Fruit fly (Drosophila melanogaster): Measurements from ENCODE around the gene CG17637.
A peak's percentile ranks its signal among the peaks of the same experiment; 100 is the strongest.

The CG17637 gene

DNA sequence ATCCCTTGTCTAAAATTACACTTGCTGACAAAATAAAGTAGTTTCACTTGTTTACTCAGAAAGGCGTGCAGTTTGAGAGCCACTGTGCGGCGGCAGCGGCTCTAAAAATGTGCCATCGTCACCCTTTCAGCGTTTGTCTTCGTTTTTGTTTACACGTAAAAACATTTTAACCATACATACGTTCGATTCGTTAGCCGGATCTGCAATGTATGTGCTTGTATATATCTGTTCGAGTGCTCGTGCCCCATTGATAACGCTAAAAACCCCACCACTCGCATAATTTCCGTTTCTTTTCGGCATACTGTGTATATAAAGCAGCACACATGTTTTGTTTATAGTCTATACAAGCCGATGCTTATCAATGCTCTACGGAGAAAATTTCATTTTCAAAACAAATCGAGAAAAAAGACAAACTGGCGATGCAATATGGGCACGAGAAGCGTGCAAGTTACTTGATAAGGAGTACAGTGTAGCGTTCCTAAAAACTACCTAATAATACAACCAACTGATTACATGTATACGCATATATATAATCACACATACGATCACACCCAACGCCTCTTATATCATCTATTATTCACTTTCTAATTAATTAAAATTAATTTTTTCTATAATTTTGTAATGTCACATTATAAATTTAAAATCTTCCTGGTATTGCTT is 12.7 kb downstream of the CG17637 start:
- TF ChIP-seq CG10348 (GFP tag; IDR thresholded peaks at IDR 0.05) (no peak), Pif1B (GFP tag; optimal IDR thresholded peaks at IDR 0.05) (no peak), CG15710 (tag; optimal IDR thresholded peaks at IDR 0.05) (peak; percentile 56), CG12605 (GFP tag; IDR thresholded peaks at IDR 0.05) (no peak; the same call in 1 of the 2 replicates), CG9948 (tag; optimal IDR thresholded peaks at IDR 0.05) (peak; percentile 13), CG34367 (tag; optimal IDR thresholded peaks at IDR 0.05) (peak; percentile 46), CG8301 (tag; optimal IDR thresholded peaks at IDR 0.05) (peak; percentile 18), CG8159 (tag; optimal IDR thresholded peaks at IDR 0.05) (peak; percentile 61), Ets98B (GFP tag; IDR thresholded peaks at IDR 0.05) (peak; percentile 36), Pif1A (GFP tag; optimal IDR thresholded peaks at IDR 0.05) (peak; percentile 8), gl (tag; optimal IDR thresholded peaks at IDR 0.05) (no peak), CG4496 (GFP tag; IDR thresholded peaks at IDR 0.05) (0 out of 3 replicates have a peak, but pooled peaks have one; percentile 39), CG14655 (GFP tag; optimal IDR thresholded peaks at IDR 0.05) (peak; percentile 52), D1 (tag; optimal IDR thresholded peaks at IDR 0.05) (no peak), CG17806 (tag; optimal IDR thresholded peaks at IDR 0.05) (peak; percentile 48), CG13204 (GFP tag; optimal IDR thresholded peaks at IDR 0.05) (no peak), Snoo (tag; optimal IDR thresholded peaks at IDR 0.05) (peak; percentile 23)

DNA sequence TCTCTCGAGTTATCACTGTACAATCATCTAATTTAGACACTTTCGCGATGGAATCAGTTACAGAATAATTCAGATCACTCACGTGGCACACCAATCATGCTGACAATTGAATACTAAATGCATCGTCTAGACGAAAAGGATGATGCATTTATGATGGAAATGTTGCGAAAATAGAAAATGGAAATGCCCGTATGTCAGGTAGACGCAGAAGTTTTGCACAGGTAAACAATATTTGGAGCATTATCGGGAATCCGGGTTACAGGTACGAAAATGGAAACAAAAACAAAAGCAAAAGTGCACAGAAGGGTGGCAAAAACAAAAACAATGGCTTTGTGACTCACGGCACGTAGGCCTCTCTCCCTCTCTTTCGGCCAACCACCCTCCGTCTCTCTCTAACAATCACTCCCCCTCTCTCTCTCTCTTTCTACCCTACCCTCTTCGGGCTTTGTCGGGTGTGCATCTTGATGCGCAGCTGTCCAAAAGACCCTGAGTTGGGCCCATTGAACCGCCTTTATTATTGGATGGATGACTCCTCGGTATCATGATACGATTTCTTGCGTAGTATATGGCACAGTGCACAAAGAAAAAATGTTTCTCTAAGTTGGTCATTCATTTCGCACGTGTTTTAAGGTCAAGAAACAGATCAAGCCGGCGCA is 13.3 kb downstream of the CG17637 start:
- TF ChIP-seq Pif1B (GFP tag; optimal IDR thresholded peaks at IDR 0.05) (no peak), EcR (GFP tag; optimal IDR thresholded peaks at IDR 0.05) (peak; percentile 98)

DNA sequence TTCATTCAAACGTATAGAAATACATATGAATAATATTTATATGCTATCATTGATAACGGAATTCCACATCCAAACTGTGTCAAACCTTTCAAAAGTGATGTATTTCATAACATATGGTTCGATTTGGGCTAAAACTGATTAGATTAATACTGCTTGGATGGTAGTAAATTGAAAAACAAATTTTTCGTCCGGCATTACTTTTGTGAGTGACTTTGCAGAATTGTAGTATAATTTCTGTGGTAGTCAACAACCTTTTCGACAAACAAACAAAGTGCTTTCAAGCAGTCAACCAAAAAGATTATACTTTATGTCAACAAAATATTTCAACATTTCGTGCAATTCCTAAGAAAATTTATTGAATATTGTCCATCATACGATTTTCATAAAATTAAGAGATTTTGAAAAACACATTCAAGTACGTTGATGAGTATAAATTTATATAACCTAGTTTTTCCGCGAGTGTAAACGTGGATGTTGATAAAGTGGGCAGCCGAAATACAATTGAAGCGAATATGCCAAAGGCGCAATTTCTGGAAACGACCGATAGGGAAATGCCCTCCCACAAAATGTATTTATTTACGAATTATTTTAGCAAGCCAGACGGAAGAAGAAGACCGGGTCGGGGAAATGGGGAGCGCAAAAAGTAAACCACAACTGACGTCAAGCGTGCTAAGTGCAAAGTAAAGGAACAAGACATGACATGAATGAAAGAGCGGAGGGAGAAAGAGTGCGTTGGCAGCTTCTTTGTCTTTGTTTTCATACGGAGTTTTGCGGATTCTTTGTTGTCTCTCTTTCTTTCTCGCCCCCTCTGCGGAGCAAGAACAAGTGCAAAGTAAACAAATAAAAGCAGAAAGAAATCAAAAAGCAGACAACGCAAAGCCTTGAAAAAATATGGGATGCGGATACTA is 14.2 kb downstream of the CG17637 start:
- TF ChIP-seq CG13204 (GFP tag; optimal IDR thresholded peaks at IDR 0.05) (peak; percentile 67), CG9948 (tag; optimal IDR thresholded peaks at IDR 0.05) (peak; percentile 7), CG32121 (GFP tag; IDR thresholded peaks at IDR 0.05) (peak; percentile 15; the same call in 1 of the 2 replicates), CG8301 (tag; optimal IDR thresholded peaks at IDR 0.05) (no peak), CG12605 (GFP tag; IDR thresholded peaks at IDR 0.05) (peak; percentile 69), CG17806 (tag; optimal IDR thresholded peaks at IDR 0.05) (peak; percentile 37), CG10348 (GFP tag; IDR thresholded peaks at IDR 0.05) (no peak), rn (GFP tag; IDR thresholded peaks at IDR 0.05) (no peak), CG15710 (tag; optimal IDR thresholded peaks at IDR 0.05) (peak; percentile 4), Snoo (tag; optimal IDR thresholded peaks at IDR 0.05) (peak; percentile 30), gl (tag; optimal IDR thresholded peaks at IDR 0.05) (peak; percentile 71), CG34367 (tag; optimal IDR thresholded peaks at IDR 0.05) (peak; percentile 19), Ets98B (GFP tag; IDR thresholded peaks at IDR 0.05) (0 out of 2 replicates have a peak, but pooled peaks have one; percentile 33), Pif1B (GFP tag; optimal IDR thresholded peaks at IDR 0.05) (peak; percentile 54), CG14655 (GFP tag; optimal IDR thresholded peaks at IDR 0.05) (peak; percentile 48), fd96Ca (GFP tag; IDR thresholded peaks at IDR 0.05) (no peak), EcR (GFP tag; optimal IDR thresholded peaks at IDR 0.05) (peak; percentile 86), CG8159 (tag; optimal IDR thresholded peaks at IDR 0.05) (no peak), CG4496 (GFP tag; IDR thresholded peaks at IDR 0.05) (peak; percentile 69), D1 (tag; optimal IDR thresholded peaks at IDR 0.05) (peak; percentile 44), Pif1A (GFP tag; optimal IDR thresholded peaks at IDR 0.05) (peak; percentile 24)

- TF ChIP-seq CG8301 (tag; optimal IDR thresholded peaks at IDR 0.05) (no peak), CG8159 (tag; optimal IDR thresholded peaks at IDR 0.05) (peak; percentile 2)
Measured at dm6 chr3L:20518805-20519503, 15.0 kb downstream of the CG17637 start, which contains the start of gene BNIP3. BNIP3 (minus strand) TSS chr3L:20519393.

- TF ChIP-seq gl (tag; optimal IDR thresholded peaks at IDR 0.05) (no peak), EcR (GFP tag; optimal IDR thresholded peaks at IDR 0.05) (peak; percentile 3)
Measured at dm6 chr3L:20520687-20521169, 16.7 kb downstream of the CG17637 start, which contains the start of the genes mTerf3 and CG5104. mTerf3 (minus strand) TSS chr3L:20520772. CG5104 (plus strand) TSS chr3L:20521009.

Measured in whole organism, pupa.